Fruit fly (Drosophila melanogaster): ENCODE measurements around the gene CG31848.
A peak's percentile ranks its signal among the peaks of the same experiment; 100 is the strongest.

Gene CG31848

dm6 chr2L:13222225-13222648 lies 43.4 kb downstream of the CG31848 start, which contains the start of the genes Ski6 and CG16812 (continued):
- no peak for TF ChIP-seq CG32767 (GFP tag; IDR thresholded peaks at IDR 0.05)
- TF ChIP-seq CG10565 (GFP tag; optimal IDR thresholded peaks at IDR 0.05): no peak
- no peak for TF ChIP-seq Hey (tag; optimal IDR thresholded peaks at IDR 0.05)
- TF ChIP-seq CG7357 (GFP tag; IDR thresholded peaks at IDR 0.05): no peak
- no peak for TF ChIP-seq pita (GFP tag; optimal IDR thresholded peaks at IDR 0.05)
- TF ChIP-seq CG4360 (GFP tag; IDR thresholded peaks at IDR 0.05): no peak
- TF ChIP-seq amos (GFP tag; IDR thresholded peaks at IDR 0.05; ENCODE audit: partially characterized antibody): peak; percentile 16; the same call in 1 of the 2 replicates
- no peak for TF ChIP-seq CG3163 (GFP tag; optimal IDR thresholded peaks at IDR 0.05)
- peak; percentile 42 for TF ChIP-seq Sry-δ (GFP tag; optimal IDR thresholded peaks at IDR 0.05)
- TF ChIP-seq Oli (tag; optimal IDR thresholded peaks at IDR 0.05): peak; percentile 42
- no peak for TF ChIP-seq CG15479 (GFP tag; optimal IDR thresholded peaks at IDR 0.05)
- TF ChIP-seq B-H2 (GFP tag; optimal IDR thresholded peaks at IDR 0.05): no peak
- TF ChIP-seq trh (GFP tag; optimal IDR thresholded peaks at IDR 0.05): peak; percentile 36
- TF ChIP-seq CG16779 (GFP tag; IDR thresholded peaks at IDR 0.05): peak; percentile 23; the same call in 1 of the 2 replicates
- TF ChIP-seq prd (optimal IDR thresholded peaks at IDR 0.05): no peak
- TF ChIP-seq prd (GFP tag; IDR thresholded peaks at IDR 0.05): peak; percentile 76
- TF ChIP-seq CG17829 (tag; optimal IDR thresholded peaks at IDR 0.05): peak; percentile 87
- TF ChIP-seq ems (GFP tag; optimal IDR thresholded peaks at IDR 0.05): no peak
- TF ChIP-seq CG12391 (tag; optimal IDR thresholded peaks at IDR 0.05): peak; percentile 89
- no peak for TF ChIP-seq sima (GFP tag; optimal IDR thresholded peaks at IDR 0.05)
- TF ChIP-seq insv (GFP tag; optimal IDR thresholded peaks at IDR 0.05): peak in 1 of 2 experiments; percentile 33
- peak; percentile 64 for TF ChIP-seq HLH3B (GFP tag; IDR thresholded peaks at IDR 0.05)
- TF ChIP-seq Stat92E (GFP tag; optimal IDR thresholded peaks at IDR 0.05): peak in 1 of 3 experiments; percentile 8
- TF ChIP-seq onecut (GFP tag; IDR thresholded peaks at IDR 0.05): peak; percentile 46
- TF ChIP-seq CG4854 (GFP tag; optimal IDR thresholded peaks at IDR 0.05): no peak
- peak; percentile 37 for TF ChIP-seq CG8290 (GFP tag; optimal IDR thresholded peaks at IDR 0.05)
- no peak for TF ChIP-seq CG8290 (tag; optimal IDR thresholded peaks at IDR 0.05)
- no peak for TF ChIP-seq CG15601 (tag; optimal IDR thresholded peaks at IDR 0.05)
- peak; percentile 60; the same call in 1 of the 2 replicates for TF ChIP-seq MBD-R2 (GFP tag; IDR thresholded peaks at IDR 0.05)
- TF ChIP-seq CG7987 (GFP tag; optimal IDR thresholded peaks at IDR 0.05): no peak
- no peak for TF ChIP-seq br (optimal IDR thresholded peaks at IDR 0.05)
- peak; percentile 78 for TF ChIP-seq row (GFP tag; IDR thresholded peaks at IDR 0.05)
- no peak for TF ChIP-seq Myb (GFP tag; optimal IDR thresholded peaks at IDR 0.05)
- TF ChIP-seq Med (GFP tag): peak; percentile 84
- no peak for TF ChIP-seq jing (GFP tag; optimal IDR thresholded peaks at IDR 0.05)
- TF ChIP-seq zen2 (GFP tag; IDR thresholded peaks at IDR 0.05; ENCODE audit: partially characterized antibody): no peak
- 0 out of 2 replicates have a peak, but pooled peaks have one; percentile 21 for TF ChIP-seq sna (GFP tag; IDR thresholded peaks at IDR 0.05; ENCODE audit: partially characterized antibody)
- no peak for TF ChIP-seq CG2678 (tag; optimal IDR thresholded peaks at IDR 0.05)
- no peak for TF ChIP-seq CG1529 (GFP tag; optimal IDR thresholded peaks at IDR 0.05)
- no peak; the same call in 1 of the 2 replicates for TF ChIP-seq CG14667 (GFP tag; IDR thresholded peaks at IDR 0.05)
- peak; percentile 41 for TF ChIP-seq MESR4 (GFP tag; optimal IDR thresholded peaks at IDR 0.05)
- TF ChIP-seq Mrtf (GFP tag; IDR thresholded peaks at IDR 0.05): no peak
- peak; percentile 84 for TF ChIP-seq nmo (GFP tag; optimal IDR thresholded peaks at IDR 0.05)
- TF ChIP-seq pum (GFP tag; optimal IDR thresholded peaks at IDR 0.05): peak; percentile 33
- no peak for TF ChIP-seq Dad (GFP tag; optimal IDR thresholded peaks at IDR 0.05)
- peak; percentile 49 for TF ChIP-seq CG7271 (tag; optimal IDR thresholded peaks at IDR 0.05)
- peak; percentile 25 for TF ChIP-seq CG1233 (GFP tag; optimal IDR thresholded peaks at IDR 0.05)
- peak; percentile 60 for TF ChIP-seq CG16815 (GFP tag; optimal IDR thresholded peaks at IDR 0.05)
- TF ChIP-seq CG14014 (GFP tag; IDR thresholded peaks at IDR 0.05): peak; percentile 53; the same call in 1 of the 2 replicates
- peak; percentile 48 for TF ChIP-seq Camta (GFP tag; optimal IDR thresholded peaks at IDR 0.05)
- TF ChIP-seq Hmr (GFP tag; optimal IDR thresholded peaks at IDR 0.05): peak; percentile 71
- no peak for TF ChIP-seq CG8944 (GFP tag; optimal IDR thresholded peaks at IDR 0.05)
